Worm (Caenorhabditis elegans) whole organism, young adult: ENCODE data around the gene F16B3.3.

ENCODE experiments used
- B0336.3 ChIP-seq: fragments of 200-800 bp; sonication (Bioruptor generic); IDR thresholded peaks from 2 replicates; pipeline ENCODE4 v1.3.6; 2022; ENCODE audit warnings: missing genetic modification characterization, missing compliant biosample characterization
- athp-1 ChIP-seq: sonication (generic microtip); optimal IDR thresholded peaks from 2 replicates; lab custom pipeline; 2017; ENCODE audit warnings: mild to moderate bottlenecking, missing genetic modification characterization, missing compliant biosample characterization
- pha-4 ChIP-seq: fragments of 150-350 bp; sonication (generic microtip); optimal IDR thresholded peaks from 2 replicates; lab custom pipeline; 2014; ENCODE audit warnings: missing biosample characterization, missing genetic modification reagents, missing genetic modification characterization
- rpc-1 ChIP-seq, 2 experiments: fragments of 150-350 bp in 1 of 2; sonication (generic microtip) in 1 of 2; optimal IDR thresholded peaks; 2 replicates each; lab custom pipeline; 2014 to 2018; ENCODE audit warnings: missing biosample characterization in 1 of 2, missing genetic modification characterization in 1 of 2, missing genetic modification reagents in 1 of 2, missing genotype in 1 of 2
- ztf-22 ChIP-seq: fragments of 200-800 bp; sonication (Bioruptor generic); optimal IDR thresholded peaks from 2 replicates; lab custom pipeline; 2018; ENCODE audit warnings: mild to moderate bottlenecking, missing genetic modification characterization, moderate library complexity, missing compliant biosample characterization

DNA sequence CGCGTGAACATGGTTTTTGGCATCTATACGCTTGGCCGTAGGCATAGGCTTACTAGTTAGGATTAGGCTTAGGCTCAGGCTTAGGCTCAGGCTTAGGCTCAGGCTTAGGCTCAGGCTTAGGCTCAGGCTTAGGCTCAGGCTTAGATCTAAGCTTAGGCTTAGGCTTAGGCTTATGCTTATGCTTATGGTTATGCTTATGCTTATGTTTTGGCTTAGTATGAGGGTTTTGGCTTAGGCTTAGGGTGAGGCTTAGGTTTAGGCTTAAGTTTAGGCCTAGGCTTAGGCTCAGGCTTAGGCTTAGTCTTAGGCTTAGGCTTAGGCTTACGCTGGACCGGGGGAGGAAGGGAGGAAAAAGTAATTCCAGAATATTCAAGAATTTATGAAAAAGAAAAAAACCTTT, 11.9 kb downstream of the F16B3.3 start:
- TF ChIP-seq pha-4: no peak
- no peak for TF ChIP-seq B0336.3 (GFP tag; lab: Robert Waterston, UW)
- TF ChIP-seq athp-1 (tag; lab: Kevin White, UChicago): no peak
- TF ChIP-seq ztf-22: no peak
- TF ChIP-seq rpc-1 (optimal IDR thresholded peaks at IDR 0.05; lab: Kevin White, UChicago): no peak
- no peak for TF ChIP-seq rpc-1 (tag; optimal IDR thresholded peaks at IDR 0.05; lab: Kevin White, UChicago)
